Worm (Caenorhabditis elegans) whole organism, midembryonic: ENCODE data around the gene C06E7.4.

ENCODE experiments used
- T22C8.4 ChIP-seq: fragments of 200-800 bp; sonication (Bioruptor generic); IDR thresholded peaks from 2 replicates; pipeline ENCODE4 v1.3.6; 2022; ENCODE audit warnings: missing genetic modification characterization, missing compliant biosample characterization
- cog-1 ChIP-seq: sonication (generic microtip); optimal IDR thresholded peaks from 2 replicates; lab custom pipeline; 2016; ENCODE audit warnings: missing genetic modification characterization, missing compliant biosample characterization
- flt-1 ChIP-seq: fragments of 200-800 bp; sonication (Bioruptor generic); IDR thresholded peaks from 2 replicates; pipeline ENCODE4 v1.3.6; 2022; ENCODE audit warnings: missing genetic modification characterization, missing compliant biosample characterization
- klf-2 ChIP-seq: fragments of 200-800 bp; sonication (Bioruptor generic); conservative IDR thresholded peaks from 2 replicates; pipeline ENCODE4 v1.3.6; 2022; ENCODE audit warnings: missing genetic modification reagents, missing genetic modification characterization, missing compliant biosample characterization
- med-1 ChIP-seq: sonication (generic microtip); optimal IDR thresholded peaks from 2 replicates; lab custom pipeline; 2017; ENCODE audit warnings: missing genetic modification characterization, mild to moderate bottlenecking, missing compliant biosample characterization, antibody characterized with exemption, missing genetic modification reagents; ENCODE audit not compliant: insufficient read depth
- ref-1 ChIP-seq: fragments of 200-800 bp; sonication (Bioruptor generic); conservative IDR thresholded peaks from 2 replicates; pipeline ENCODE4 v1.3.6; 2022; ENCODE audit warnings: missing genetic modification reagents, missing genetic modification characterization, missing compliant biosample characterization
- tab-1 ChIP-seq: fragments of 200-800 bp; sonication (Bioruptor generic); IDR thresholded peaks from 2 replicates; pipeline ENCODE4 v1.3.6; 2022; ENCODE audit warnings: missing genetic modification characterization, missing compliant biosample characterization
- ztf-23 ChIP-seq: fragments of 200-800 bp; sonication (Bioruptor generic); IDR thresholded peaks from 2 replicates; pipeline ENCODE4 v1.3.6; 2022; ENCODE audit warnings: missing genetic modification reagents, missing genetic modification characterization, missing compliant biosample characterization
- ztf-29 ChIP-seq: fragments of 200-800 bp; sonication (Bioruptor generic); IDR thresholded peaks from 2 replicates; pipeline ENCODE4 v1.3.6; 2022; ENCODE audit warnings: missing genetic modification reagents, missing genetic modification characterization, missing compliant biosample characterization

DNA sequence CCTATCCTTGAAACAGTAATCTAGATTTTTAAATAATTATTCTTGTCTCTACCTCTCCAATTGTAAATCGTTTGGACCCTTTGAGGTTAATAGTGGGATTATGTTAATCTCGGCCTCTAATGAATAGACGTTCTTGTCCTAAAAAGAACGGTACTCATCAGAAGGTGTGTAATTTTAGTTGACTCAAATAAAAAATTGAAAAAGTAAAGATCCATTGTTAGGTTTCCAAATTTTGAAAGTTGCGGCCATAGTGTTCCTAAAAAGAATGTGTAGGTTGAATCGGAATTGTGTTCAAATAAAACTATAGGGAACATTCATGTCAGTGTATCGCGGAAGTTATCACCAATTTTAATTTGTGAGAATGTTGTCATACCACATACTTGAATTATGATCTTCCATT lies 4.2 kb downstream of the C06E7.4 start:
- TF ChIP-seq klf-2 (no peak), med-1 (GFP tag; lab: Kevin White, UChicago) (no peak), ref-1 (GFP tag; lab: Robert Waterston, UW) (no peak), ztf-29 (GFP tag; lab: Robert Waterston, UW) (no peak), flt-1 (GFP tag; lab: Robert Waterston, UW) (no peak), cog-1 (tag; lab: Kevin White, UChicago) (no peak), T22C8.4 (GFP tag; lab: Robert Waterston, UW) (no peak), ztf-23 (no peak), tab-1 (GFP tag; lab: Robert Waterston, UW) (no peak)
